Fruit fly (Drosophila melanogaster): ENCODE measurements around the gene HP1D3csd.

Gene HP1D3csd

dm6 chrX:19179696-19180255, 10.2 kb upstream of the HP1D3csd start, which contains the start of the genes CG7556 and CG7453 (continued):
- TF ChIP-seq abd-A (tag; optimal IDR thresholded peaks at IDR 0.05) (no peak), zen (tag; optimal IDR thresholded peaks at IDR 0.05) (peak; percentile 22), Six4 (GFP tag; optimal IDR thresholded peaks at IDR 0.05) (peak; percentile 48), HLH54F (GFP tag; optimal IDR thresholded peaks at IDR 0.05) (peak; percentile 78), Ssrp (tag; optimal IDR thresholded peaks at IDR 0.05) (peak; percentile 70), oc (tag; optimal IDR thresholded peaks at IDR 0.05) (no peak), CG16815 (GFP tag; optimal IDR thresholded peaks at IDR 0.05) (peak; percentile 65), CG10979 (tag; optimal IDR thresholded peaks at IDR 0.05) (peak; percentile 66), Taf1 (GFP tag; IDR thresholded peaks at IDR 0.05) (0 out of 2 replicates have a peak, but pooled peaks have one; percentile 32), fd64A (GFP tag; optimal IDR thresholded peaks at IDR 0.05) (no peak), CG2116 (GFP tag; optimal IDR thresholded peaks at IDR 0.05) (peak; percentile 86), CG11247 (GFP tag; IDR thresholded peaks at IDR 0.05) (peak; percentile 49; the same call in 1 of the 2 replicates), CG13123 (GFP tag; optimal IDR thresholded peaks at IDR 0.05) (peak; percentile 14), CG14965 (GFP tag; optimal IDR thresholded peaks at IDR 0.05; ENCODE audit: borderline replicate concordance) (no peak), gce (GFP tag; IDR thresholded peaks at IDR 0.05) (no peak), CG8290 (GFP tag; optimal IDR thresholded peaks at IDR 0.05) (peak; percentile 52), CG8290 (tag; optimal IDR thresholded peaks at IDR 0.05) (peak in 1 of 2 experiments; percentile 27), unc-4 (GFP tag; IDR thresholded peaks at IDR 0.05; ENCODE audit: partially characterized antibody) (no peak), pzg (GFP tag; optimal IDR thresholded peaks at IDR 0.05) (peak; percentile 41), CG3163 (GFP tag; optimal IDR thresholded peaks at IDR 0.05) (peak; percentile 46), az2 (GFP tag; optimal IDR thresholded peaks at IDR 0.05) (peak; percentile 80), Optix (GFP tag; IDR thresholded peaks at IDR 0.05) (no peak), vfl (GFP tag; optimal IDR thresholded peaks at IDR 0.05) (peak; percentile 53), CG33557 (GFP tag; optimal IDR thresholded peaks at IDR 0.05) (peak; percentile 55), Dbx (GFP tag; IDR thresholded peaks at IDR 0.05) (peak; percentile 47; the same call in 2 of the 3 replicates), HmgD (GFP tag; optimal IDR thresholded peaks at IDR 0.05) (peak; percentile 28), CG17912 (GFP tag; optimal IDR thresholded peaks at IDR 0.05) (no peak), bigmax (GFP tag; optimal IDR thresholded peaks at IDR 0.05) (no peak), CG1602 (GFP tag; optimal IDR thresholded peaks at IDR 0.05) (peak; percentile 70), ewg (GFP tag; optimal IDR thresholded peaks at IDR 0.05) (peak; percentile 64), eyg (GFP tag; optimal IDR thresholded peaks at IDR 0.05) (peak; percentile 19), dati (GFP tag; IDR thresholded peaks at IDR 0.05) (no peak), peb (GFP tag; IDR thresholded peaks at IDR 0.05) (no peak; the same call in 1 of the 2 replicates), CG6854 (GFP tag; optimal IDR thresholded peaks at IDR 0.05) (no peak), CG16779 (GFP tag; IDR thresholded peaks at IDR 0.05) (no peak), Ravus (GFP tag; IDR thresholded peaks at IDR 0.05) (no peak), pum (GFP tag; optimal IDR thresholded peaks at IDR 0.05) (peak; percentile 72), CG10543 (GFP tag; optimal IDR thresholded peaks at IDR 0.05) (peak; percentile 81), esg (GFP tag; conservative IDR thresholded peaks at IDR 0.05) (peak; percentile 68), CG13894 (tag; optimal IDR thresholded peaks at IDR 0.05) (no peak), CG9437 (GFP tag; optimal IDR thresholded peaks at IDR 0.05) (peak; percentile 54), CG32532 (GFP tag; IDR thresholded peaks at IDR 0.05) (peak; percentile 65), CG9727 (GFP tag; optimal IDR thresholded peaks at IDR 0.05) (peak; percentile 78), pros (GFP tag; optimal IDR thresholded peaks at IDR 0.05) (no peak), danr (GFP tag; IDR thresholded peaks at IDR 0.05) (0 out of 2 replicates have a peak, but pooled peaks have one; percentile 5), gem (tag; optimal IDR thresholded peaks at IDR 0.05) (peak; percentile 86), stwl (tag; optimal IDR thresholded peaks at IDR 0.05) (peak; percentile 2), CG18011 (GFP tag; optimal IDR thresholded peaks at IDR 0.05) (peak; percentile 51), CG3065 (GFP tag; optimal IDR thresholded peaks at IDR 0.05) (peak; percentile 56), BEAF-32 (GFP tag; optimal IDR thresholded peaks at IDR 0.05) (peak; percentile 56)
